Worm (Caenorhabditis elegans): ENCODE results near the gene ZC518.8.

DNA sequence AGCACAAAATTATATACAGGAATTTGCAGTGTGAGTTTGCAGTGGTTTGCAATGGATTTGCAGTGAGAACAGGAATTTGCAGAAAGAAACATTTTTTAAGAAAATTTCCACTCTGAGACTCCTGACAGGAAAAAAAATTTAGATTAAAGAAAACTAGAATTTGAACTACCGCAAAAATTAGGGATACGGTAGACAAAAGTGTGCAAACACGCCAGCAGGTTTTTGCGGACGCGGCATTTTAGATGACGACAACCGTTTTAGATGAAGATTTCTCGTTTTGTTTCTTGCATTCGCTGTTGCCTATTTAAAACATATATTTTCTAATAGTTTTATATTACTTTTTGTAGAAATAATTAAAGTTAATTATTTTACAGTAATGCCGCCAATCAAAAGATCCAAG lies 10.2 kb upstream of the ZC518.8 start, which contains the start of gene wdr-46:
- TF ChIP-seq W03F9.2 (tag; optimal IDR thresholded peaks at IDR 0.05): peak; percentile 86
- TF ChIP-seq him-1 (tag; optimal IDR thresholded peaks at IDR 0.05): peak; percentile 70
